Fruit fly (Drosophila melanogaster) whole organism, embryonic: ENCODE results near the gene CG14207.

Experiments used
- Antp ChIP-seq: fragments of 200-800 bp; sonication (Bioruptor generic); optimal IDR thresholded peaks from 3 replicates; lab custom pipeline; 2016; ENCODE audit warnings: missing biosample characterization, missing genetic modification characterization
- Awh ChIP-seq: fragments of 200-800 bp; sonication (Bioruptor generic); IDR thresholded peaks from 2 replicates; pipeline ENCODE4, ENCODE4 v1.3.6; 2022; ENCODE audit warnings: missing biosample characterization, missing genetic modification characterization
- B-H1 ChIP-seq: fragments of 200-800 bp; sonication (Bioruptor generic); IDR thresholded peaks from 3 replicates; pipeline ENCODE4 v1.3.6; 2022; ENCODE audit warnings: missing biosample characterization, missing genetic modification characterization
- CG10321 ChIP-seq: fragments of 200-800 bp; sonication (Bioruptor generic); IDR thresholded peaks from 2 replicates; pipeline ENCODE4 v1.3.6; 2022; ENCODE audit warnings: missing biosample characterization, missing genetic modification characterization
- CG11093 ChIP-seq: fragments of 200-800 bp; sonication (Bioruptor generic); IDR thresholded peaks from 3 replicates; pipeline ENCODE4 v1.3.6; 2022; ENCODE audit warnings: missing biosample characterization, missing genetic modification characterization
- CG12071 ChIP-seq: fragments of 200-800 bp; sonication (Bioruptor generic); optimal IDR thresholded peaks from 3 replicates; lab custom pipeline; 2018; ENCODE audit warnings: missing biosample characterization, mild to moderate bottlenecking, missing genetic modification characterization
- CG12236 ChIP-seq: fragments of 200-800 bp; sonication (Bioruptor generic); optimal IDR thresholded peaks from 2 replicates; lab custom pipeline; 2016; ENCODE audit warnings: missing biosample characterization, missing genetic modification characterization
- CG12299 ChIP-seq: fragments of 200-800 bp; sonication (Bioruptor generic); optimal IDR thresholded peaks from 2 replicates; lab custom pipeline; 2018; ENCODE audit warnings: missing biosample characterization, mild to moderate bottlenecking, missing genetic modification characterization
- CG13775 ChIP-seq: fragments of 200-800 bp; sonication (Bioruptor generic); optimal IDR thresholded peaks from 3 replicates; lab custom pipeline; 2017; ENCODE audit warnings: missing biosample characterization, mild to moderate bottlenecking, missing genetic modification characterization
- CG14710 ChIP-seq: fragments of 200-800 bp; sonication (Bioruptor generic); optimal IDR thresholded peaks from 3 replicates; lab custom pipeline; 2019; ENCODE audit warnings: missing biosample characterization, mild to moderate bottlenecking, missing genetic modification characterization, moderate library complexity
- CG15269 ChIP-seq: fragments of 200-800 bp; sonication (Bioruptor generic); optimal IDR thresholded peaks from 2 replicates; lab custom pipeline; 2018; ENCODE audit warnings: missing biosample characterization, mild to moderate bottlenecking, missing genetic modification characterization, moderate library complexity
- CG15514 ChIP-seq: fragments of 200-800 bp; sonication (Bioruptor generic); optimal IDR thresholded peaks from 3 replicates; lab custom pipeline; 2017; ENCODE audit warnings: missing biosample characterization, missing genetic modification characterization, mild to moderate bottlenecking, moderate library complexity, missing genetic modification reagents
- CG17568 ChIP-seq: fragments of 200-800 bp; sonication (Bioruptor generic); optimal IDR thresholded peaks from 2 replicates; lab custom pipeline; 2018; ENCODE audit warnings: missing biosample characterization, mild to moderate bottlenecking, missing genetic modification characterization, moderate library complexity
- CG17802 ChIP-seq: fragments of 200-800 bp; sonication (Bioruptor generic); optimal IDR thresholded peaks from 2 replicates; lab custom pipeline; 2018; ENCODE audit warnings: missing biosample characterization, mild to moderate bottlenecking, missing genetic modification characterization, moderate library complexity
- CG2678 ChIP-seq: fragments of 200-800 bp; sonication (Bioruptor generic); optimal IDR thresholded peaks from 3 replicates; lab custom pipeline; 2019; ENCODE audit warnings: missing biosample characterization, mild to moderate bottlenecking, missing genetic modification characterization, moderate library complexity
- CG3065 ChIP-seq: fragments of 200-800 bp; sonication (Bioruptor generic); optimal IDR thresholded peaks from 2 replicates; lab custom pipeline; 2016; ENCODE audit warnings: missing biosample characterization, missing genetic modification characterization
- CG3163 ChIP-seq: fragments of 200-800 bp; sonication (Bioruptor generic); optimal IDR thresholded peaks from 3 replicates; lab custom pipeline; 2016; ENCODE audit warnings: missing biosample characterization, missing genetic modification characterization
- CG34422 ChIP-seq: fragments of 200-800 bp; sonication (Bioruptor generic); IDR thresholded peaks from 3 replicates; pipeline ENCODE4 v1.3.6; 2022; ENCODE audit warnings: missing biosample characterization, missing genetic modification characterization
- CG3726 ChIP-seq: fragments of 200-800 bp; sonication (Bioruptor generic); IDR thresholded peaks from 3 replicates; pipeline ENCODE4, ENCODE4 v1.3.6; 2022; ENCODE audit warnings: missing biosample characterization, missing genetic modification characterization
- CG4820 ChIP-seq: fragments of 200-800 bp; sonication (Bioruptor generic); optimal IDR thresholded peaks from 3 replicates; lab custom pipeline; 2016; ENCODE audit warnings: missing biosample characterization, missing genetic modification characterization
- CG8359 ChIP-seq: fragments of 200-800 bp; sonication (Bioruptor generic); optimal IDR thresholded peaks from 2 replicates; lab custom pipeline; 2017; ENCODE audit warnings: missing biosample characterization, mild to moderate bottlenecking, missing genetic modification characterization, borderline replicate concordance
- CrebB ChIP-seq: fragments of 200-800 bp; sonication (Bioruptor generic); optimal IDR thresholded peaks from 3 replicates; lab custom pipeline; 2018; ENCODE audit warnings: missing biosample characterization, mild to moderate bottlenecking, missing genetic modification characterization
- D19B ChIP-seq: fragments of 200-800 bp; sonication (Bioruptor generic); optimal IDR thresholded peaks from 2 replicates; lab custom pipeline; 2017; ENCODE audit warnings: missing biosample characterization, mild to moderate bottlenecking, missing genetic modification characterization
- Deaf1 ChIP-seq: fragments of 200-800 bp; optimal IDR thresholded peaks from 3 replicates; lab custom pipeline; 2019; ENCODE audit warnings: missing biosample characterization, mild to moderate bottlenecking, missing genetic modification characterization, moderate library complexity
- Dfd ChIP-seq, 2 experiments: fragments of >200 bp; optimal IDR thresholded peaks; 2 replicates each; lab custom pipeline; 2017; ENCODE audit warnings: missing biosample characterization in 2 of 2, missing genetic modification characterization in 2 of 2
- ERR ChIP-seq: fragments of 200-800 bp; sonication (Bioruptor generic); optimal IDR thresholded peaks from 2 replicates; lab custom pipeline; 2016; ENCODE audit warnings: missing biosample characterization, missing genetic modification characterization
- Fer1 ChIP-seq: fragments of 200-800 bp; sonication (Bioruptor generic); optimal IDR thresholded peaks from 2 replicates; lab custom pipeline; 2017; ENCODE audit warnings: missing biosample characterization, mild to moderate bottlenecking, missing genetic modification characterization
- MESR4 ChIP-seq: fragments of 200-800 bp; sonication (Bioruptor generic); optimal IDR thresholded peaks from 2 replicates; lab custom pipeline; 2018; ENCODE audit warnings: missing biosample characterization, mild to moderate bottlenecking, missing genetic modification characterization, moderate library complexity
- Nf-YB ChIP-seq: fragments of 200-800 bp; sonication (Bioruptor generic); optimal IDR thresholded peaks from 3 replicates; lab custom pipeline; 2019; ENCODE audit warnings: missing biosample characterization, mild to moderate bottlenecking, missing genetic modification characterization, moderate library complexity
- Ptx1 ChIP-seq: fragments of 200-800 bp; sonication (Bioruptor generic); IDR thresholded peaks from 2 replicates; pipeline ENCODE4 v1.3.6; 2022; ENCODE audit warnings: missing biosample characterization, missing genetic modification characterization
- Sox102F ChIP-seq: fragments of 200-800 bp; sonication (Bioruptor generic); optimal IDR thresholded peaks from 2 replicates; lab custom pipeline; 2018; ENCODE audit warnings: missing biosample characterization, mild to moderate bottlenecking, missing genetic modification characterization, moderate library complexity
- Taf1 ChIP-seq: fragments of 200-800 bp; sonication (Bioruptor generic); IDR thresholded peaks from 2 replicates; pipeline ENCODE4 v1.3.6; 2022; ENCODE audit warnings: missing biosample characterization, missing genetic modification characterization
- Tbp ChIP-seq: fragments of >200 bp; optimal IDR thresholded peaks from 2 replicates; lab custom pipeline; 2018; ENCODE audit warnings: missing biosample characterization, missing genetic modification characterization
- Vsx1 ChIP-seq: fragments of 200-800 bp; sonication (Bioruptor generic); optimal IDR thresholded peaks from 2 replicates; lab custom pipeline; 2017; ENCODE audit warnings: missing biosample characterization, mild to moderate bottlenecking, missing genetic modification characterization, missing genetic modification reagents
- crp ChIP-seq, 2 experiments: fragments of 200-800 bp; sonication (Bioruptor generic); optimal IDR thresholded peaks; 2 replicates in 1 of 2; 3 replicates in 1 of 2; lab custom pipeline; 2017; ENCODE audit warnings: missing biosample characterization in 2 of 2, missing genetic modification characterization in 2 of 2, mild to moderate bottlenecking in 1 of 2, moderate library complexity in 1 of 2
- disco-r ChIP-seq: fragments of 200-800 bp; sonication (Bioruptor generic); optimal IDR thresholded peaks from 2 replicates; lab custom pipeline; 2016; ENCODE audit warnings: missing biosample characterization, missing genetic modification characterization
- dmrt99B ChIP-seq: fragments of 200-800 bp; sonication (Bioruptor generic); optimal IDR thresholded peaks from 2 replicates; lab custom pipeline; 2018; ENCODE audit warnings: missing biosample characterization, mild to moderate bottlenecking, missing genetic modification characterization, moderate library complexity
- jumu ChIP-seq: fragments of 200-800 bp; sonication (Bioruptor generic); optimal IDR thresholded peaks from 3 replicates; lab custom pipeline; 2016; ENCODE audit warnings: missing biosample characterization, missing genetic modification characterization
- kay ChIP-seq: fragments of 200-800 bp; sonication (Bioruptor generic); optimal IDR thresholded peaks from 2 replicates; lab custom pipeline; 2016; ENCODE audit warnings: missing biosample characterization, missing genetic modification characterization
- kni ChIP-seq: fragments of 200-800 bp; sonication (Bioruptor generic); optimal IDR thresholded peaks from 3 replicates; lab custom pipeline; 2017; ENCODE audit warnings: mild to moderate bottlenecking, missing biosample characterization, missing genetic modification reagents, missing genetic modification characterization
- lbe ChIP-seq: fragments of 200-800 bp; sonication (Bioruptor generic); optimal IDR thresholded peaks from 2 replicates; lab custom pipeline; 2016; ENCODE audit warnings: missing biosample characterization, mild to moderate bottlenecking, missing genetic modification characterization
- maf-S ChIP-seq: fragments of 200-800 bp; sonication (Bioruptor generic); optimal IDR thresholded peaks from 2 replicates; lab custom pipeline; 2016; ENCODE audit warnings: missing biosample characterization, missing genetic modification characterization
- mld ChIP-seq: fragments of 200-800 bp; sonication (Bioruptor generic); IDR thresholded peaks from 3 replicates; pipeline ENCODE4 v1.3.6; 2022; ENCODE audit warnings: missing biosample characterization, missing genetic modification characterization; ENCODE audit not compliant: partially characterized antibody
- org-1 ChIP-seq: fragments of 200-800 bp; sonication (Bioruptor generic); optimal IDR thresholded peaks from 2 replicates; lab custom pipeline; 2017; ENCODE audit warnings: missing biosample characterization, missing genetic modification characterization
- ro ChIP-seq: fragments of 200-800 bp; sonication (Bioruptor generic); IDR thresholded peaks from 2 replicates; pipeline ENCODE4 v1.3.6; 2022; ENCODE audit warnings: missing biosample characterization, missing genetic modification characterization
- seq ChIP-seq: fragments of 200-800 bp; sonication (Bioruptor generic); IDR thresholded peaks from 2 replicates; pipeline ENCODE4 v1.3.6; 2022; ENCODE audit warnings: missing biosample characterization, missing genetic modification characterization
- tin ChIP-seq: fragments of 200-800 bp; sonication (Bioruptor generic); optimal IDR thresholded peaks from 3 replicates; lab custom pipeline; 2016; ENCODE audit warnings: missing biosample characterization, missing genetic modification characterization
- trh ChIP-seq: fragments of 200-800 bp; sonication (Bioruptor generic); optimal IDR thresholded peaks from 2 replicates; lab custom pipeline; 2016; ENCODE audit warnings: missing biosample characterization, missing genetic modification characterization
- unc-4 ChIP-seq: fragments of 200-800 bp; sonication (Bioruptor generic); IDR thresholded peaks from 2 replicates; pipeline ENCODE4 v1.3.6; 2022; ENCODE audit warnings: missing biosample characterization, missing genetic modification characterization; ENCODE audit not compliant: partially characterized antibody
- usp ChIP-seq: fragments of >200 bp; optimal IDR thresholded peaks from 2 replicates; lab custom pipeline; 2017; ENCODE audit warnings: missing biosample characterization, missing genetic modification characterization

The CG14207 gene

DNA sequence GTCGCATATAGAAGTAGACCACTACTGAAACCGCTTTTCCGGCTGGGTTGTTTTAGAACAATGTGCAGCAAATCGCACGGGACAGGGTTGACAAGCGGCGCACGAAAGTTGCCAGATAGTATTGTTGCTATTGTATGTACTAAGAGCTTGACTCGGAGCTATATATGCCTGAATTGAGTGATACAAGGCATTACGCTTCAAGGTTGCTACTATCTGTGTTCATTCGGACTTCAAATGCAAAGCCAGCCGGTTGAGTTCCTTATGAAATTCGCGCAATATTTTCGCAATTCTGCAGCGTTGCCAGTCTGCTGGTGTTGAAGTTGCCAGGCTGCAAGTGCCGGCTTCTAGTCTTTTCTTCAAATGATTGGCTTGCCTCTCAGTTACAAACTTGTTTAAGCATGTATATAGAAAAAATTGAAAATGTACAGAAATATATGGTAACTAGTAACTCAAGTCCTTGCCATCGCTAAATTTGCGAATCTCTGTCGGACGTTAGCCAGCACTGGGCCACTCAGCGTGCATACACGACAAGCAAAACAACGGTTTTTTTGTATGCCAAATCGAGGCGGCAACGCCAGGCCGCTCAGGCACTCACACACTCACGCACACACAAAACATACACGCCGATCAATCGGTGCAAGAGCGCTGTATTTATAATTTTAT is 46.9 kb downstream of the CG14207 start, which contains the start of the genes Ranbp21 and Elys (continued):
- TF ChIP-seq jumu (GFP tag; lab: Kevin White, UChicago) (peak; percentile 78), usp (no peak), CG3163 (GFP tag; lab: Kevin White, UChicago) (peak; percentile 21), CG8359 (GFP tag; lab: Kevin White, UChicago) (no peak), Ptx1 (GFP tag; lab: Robert Waterston, UW) (peak; percentile 63; the same call in 1 of the 2 replicates), tin (GFP tag; lab: Kevin White, UChicago) (peak; percentile 48), disco-r (peak; percentile 12), CG15269 (tag; lab: Kevin White, UChicago) (no peak), CG17802 (tag; lab: Kevin White, UChicago) (peak; percentile 20), CG34422 (peak; percentile 63), Fer1 (GFP tag; lab: Kevin White, UChicago) (no peak), CG3726 (GFP tag; lab: Robert Waterston, UW) (no peak), mld (GFP tag; lab: Robert Waterston, UW) (no peak), CG2678 (tag; lab: Kevin White, UChicago) (no peak), ERR (GFP tag; lab: Kevin White, UChicago) (no peak), CG14710 (tag; lab: Kevin White, UChicago) (peak; percentile 71), kay (no peak), Nf-YB (GFP tag; lab: Kevin White, UChicago) (no peak), ro (no peak), Taf1 (GFP tag; lab: Robert Waterston, UW) (no peak), CG17568 (no peak), unc-4 (GFP tag; lab: Robert Waterston, UW) (peak; percentile 44; the same call in 1 of the 2 replicates), B-H1 (GFP tag; lab: Robert Waterston, UW) (no peak), CG15514 (GFP tag; lab: Kevin White, UChicago) (peak; percentile 13), Vsx1 (GFP tag; lab: Kevin White, UChicago) (no peak), Tbp (GFP tag; lab: Kevin White, UChicago) (no peak), D19B (GFP tag; lab: Kevin White, UChicago) (no peak), Deaf1 (tag; lab: Kevin White, UChicago) (no peak), kni (GFP tag; lab: Kevin White, UChicago) (no peak), MESR4 (GFP tag; lab: Kevin White, UChicago) (peak; percentile 34), CG11093 (GFP tag; lab: Robert Waterston, UW) (peak; percentile 51; the same call in 2 of the 3 replicates), dmrt99B (tag; lab: Kevin White, UChicago) (no peak), Antp (GFP tag; lab: Kevin White, UChicago) (peak; percentile 72), CG10321 (no peak), CG12299 (tag; lab: Kevin White, UChicago) (no peak), seq (no peak), CG12071 (no peak), CG12236 (GFP tag; lab: Kevin White, UChicago) (no peak), crp (GFP tag; optimal IDR thresholded peaks at IDR 0.05; lab: Kevin White, UChicago) (peak in 1 of 2 experiments; percentile 38), CG4820 (GFP tag; lab: Kevin White, UChicago) (peak; percentile 16), Sox102F (GFP tag; lab: Kevin White, UChicago) (no peak), Dfd (GFP tag; optimal IDR thresholded peaks at IDR 0.05; lab: Kevin White, UChicago) (no peak), maf-S (GFP tag; lab: Kevin White, UChicago) (peak; percentile 43), CG13775 (GFP tag; lab: Kevin White, UChicago) (peak; percentile 58), lbe (GFP tag; lab: Kevin White, UChicago) (no peak), Awh (GFP tag; lab: Robert Waterston, UW) (0 out of 2 replicates have a peak, but pooled peaks have one; percentile 29), CrebB (no peak), CG3065 (no peak), trh (GFP tag; lab: Kevin White, UChicago) (no peak), org-1 (GFP tag; lab: Kevin White, UChicago) (no peak)
